Fruit fly (Drosophila melanogaster) Kc167 (cell line): ENCODE data around the gene CG5013.

Experiments
- Sin3A ChIP-seq: fragments of >200 bp; optimal IDR thresholded peaks from 2 replicates; lab custom pipeline; 2018; ENCODE audit warnings: missing external identifiers
- h ChIP-seq: fragments of >200 bp; optimal IDR thresholded peaks from 3 replicates; lab custom pipeline; 2018; ENCODE audit warnings: missing external identifiers
- ttk ChIP-seq: sonication (Bioruptor generic); optimal IDR thresholded peaks from 2 replicates; lab custom pipeline; 2017; ENCODE audit warnings: missing external identifiers

dm6 chr3R:16013580-16013979 is 35.9 kb upstream of the CG5013 start:
- TF ChIP-seq Sin3A (lab: Kevin White, UChicago) (no peak), h (lab: Kevin White, UChicago) (no peak), ttk (no peak)
